Fruit fly (Drosophila melanogaster) whole organism, wandering third instar larva: ENCODE measurements around the gene Brr2.

Source experiments
- Abd-B ChIP-seq: fragments of >200 bp; optimal IDR thresholded peaks from 2 replicates; lab custom pipeline; 2017; ENCODE audit warnings: missing biosample characterization, missing genetic modification characterization
- HLH106 ChIP-seq: fragments of 200-800 bp; optimal IDR thresholded peaks from 3 replicates; lab custom pipeline; 2019; ENCODE audit warnings: missing biosample characterization, mild to moderate bottlenecking, missing genetic modification characterization, moderate library complexity
- OdsH ChIP-seq: fragments of 200-800 bp; sonication (Bioruptor generic); optimal IDR thresholded peaks from 2 replicates; lab custom pipeline; 2016; ENCODE audit warnings: missing biosample characterization, mild to moderate bottlenecking, missing genetic modification characterization
- lola ChIP-seq: fragments of >200 bp; optimal IDR thresholded peaks from 2 replicates; lab custom pipeline; 2017; ENCODE audit warnings: missing biosample characterization, missing genetic modification characterization
- sv ChIP-seq: fragments of 200-800 bp; sonication (Bioruptor generic); optimal IDR thresholded peaks from 3 replicates; lab custom pipeline; 2016; ENCODE audit warnings: missing biosample characterization, missing genetic modification characterization

DNA sequence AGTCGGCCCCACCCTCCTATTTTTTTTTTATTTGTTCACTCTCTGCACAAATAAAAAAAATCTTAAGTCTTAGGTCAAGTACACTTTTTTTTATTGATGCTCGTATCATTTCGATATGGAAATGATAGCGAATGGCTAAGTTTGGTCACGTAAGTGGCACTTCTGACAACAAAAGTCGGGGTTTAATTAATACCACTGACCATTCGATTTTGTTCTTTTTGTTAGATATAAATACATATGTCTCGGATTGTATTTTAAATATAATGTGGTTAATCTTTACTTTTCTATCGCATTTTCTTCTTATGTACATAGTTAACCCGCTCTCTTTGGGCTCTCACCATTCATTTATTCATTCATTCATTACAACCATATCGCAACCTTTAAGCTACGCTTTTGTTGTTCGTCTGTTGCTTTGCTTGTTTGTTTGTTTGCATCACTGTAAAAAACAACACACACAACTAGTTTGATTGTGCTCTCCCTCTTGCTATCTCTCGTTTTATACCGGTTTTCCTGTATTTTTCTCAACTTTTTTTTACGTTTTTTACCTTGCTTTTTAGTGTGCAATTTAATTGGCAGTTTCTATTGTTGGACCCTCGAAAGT is 34.5 kb upstream of the Brr2 start:
- TF ChIP-seq sv (GFP tag; lab: Kevin White, UChicago) (no peak), OdsH (GFP tag; lab: Kevin White, UChicago) (no peak), Abd-B (GFP tag; lab: Kevin White, UChicago) (no peak), HLH106 (tag; lab: Kevin White, UChicago) (no peak), lola (GFP tag; lab: Kevin White, UChicago) (no peak)
